Fruit fly (Drosophila melanogaster) whole organism, embryonic: Measurements from ENCODE around the gene PhKgamma.

ENCODE experiments used
- Atf3 ChIP-seq: fragments of 200-800 bp; sonication (Bioruptor generic); optimal IDR thresholded peaks from 3 replicates; lab custom pipeline; 2016; ENCODE audit warnings: missing biosample characterization, missing genetic modification characterization
- BEAF-32 ChIP-seq: fragments of 200-800 bp; sonication (Bioruptor generic); optimal IDR thresholded peaks from 3 replicates; lab custom pipeline; 2017; ENCODE audit warnings: missing biosample characterization, missing genetic modification characterization, mild to moderate bottlenecking, moderate library complexity, missing genetic modification reagents
- CG10543 ChIP-seq: fragments of 200-800 bp; sonication (Bioruptor generic); optimal IDR thresholded peaks from 3 replicates; lab custom pipeline; 2017; ENCODE audit warnings: missing biosample characterization, mild to moderate bottlenecking, missing genetic modification characterization, moderate library complexity
- CG11560 ChIP-seq: fragments of 200-800 bp; sonication (Bioruptor generic); IDR thresholded peaks from 3 replicates; pipeline ENCODE4 v1.3.6; 2022; ENCODE audit warnings: missing biosample characterization, missing genetic modification characterization
- CG12299 ChIP-seq: fragments of 200-800 bp; sonication (Bioruptor generic); optimal IDR thresholded peaks from 2 replicates; lab custom pipeline; 2018; ENCODE audit warnings: missing biosample characterization, mild to moderate bottlenecking, missing genetic modification characterization
- CG12942 ChIP-seq: fragments of 200-800 bp; sonication (Bioruptor generic); optimal IDR thresholded peaks from 3 replicates; lab custom pipeline; 2016; ENCODE audit warnings: missing biosample characterization, missing genetic modification characterization
- CG13287 ChIP-seq: fragments of 200-800 bp; sonication (Bioruptor generic); IDR thresholded peaks from 2 replicates; pipeline ENCODE4 v1.3.6; 2022; ENCODE audit warnings: missing biosample characterization, missing genetic modification characterization; ENCODE audit not compliant: partially characterized antibody
- CG2120 ChIP-seq: fragments of 200-800 bp; sonication (Bioruptor generic); optimal IDR thresholded peaks from 3 replicates; lab custom pipeline; 2016; ENCODE audit warnings: missing biosample characterization, missing genetic modification characterization
- CG3726 ChIP-seq: fragments of 200-800 bp; sonication (Bioruptor generic); IDR thresholded peaks from 3 replicates; pipeline ENCODE4, ENCODE4 v1.3.6; 2022; ENCODE audit warnings: missing biosample characterization, missing genetic modification characterization
- CG42726 ChIP-seq: fragments of 200-800 bp; sonication (Bioruptor generic); IDR thresholded peaks from 2 replicates; pipeline ENCODE4 v1.3.6; 2022; ENCODE audit warnings: missing biosample characterization, missing genetic modification characterization; ENCODE audit not compliant: partially characterized antibody
- CG4328 ChIP-seq: fragments of 200-800 bp; sonication (Bioruptor generic); optimal IDR thresholded peaks from 3 replicates; lab custom pipeline; 2017; ENCODE audit warnings: missing biosample characterization, missing genetic modification reagents, missing genetic modification characterization
- CG43689 ChIP-seq: fragments of 200-800 bp; sonication (Bioruptor generic); IDR thresholded peaks from 2 replicates; pipeline ENCODE4 v1.3.6; 2022; ENCODE audit warnings: missing biosample characterization, missing genetic modification characterization
- CG4707 ChIP-seq: fragments of 200-800 bp; sonication (Bioruptor generic); optimal IDR thresholded peaks from 2 replicates; lab custom pipeline; 2018; ENCODE audit warnings: missing biosample characterization, mild to moderate bottlenecking, missing genetic modification characterization, moderate library complexity
- CG6854 ChIP-seq: fragments of 200-800 bp; sonication (Bioruptor generic); optimal IDR thresholded peaks from 3 replicates; lab custom pipeline; 2017; ENCODE audit warnings: missing biosample characterization, mild to moderate bottlenecking, missing genetic modification characterization
- CG7786 ChIP-seq: fragments of 200-800 bp; sonication (Bioruptor generic); optimal IDR thresholded peaks from 2 replicates; lab custom pipeline; 2016; ENCODE audit warnings: missing biosample characterization, missing genetic modification characterization
- CG7839 ChIP-seq: fragments of 200-800 bp; sonication (Bioruptor generic); optimal IDR thresholded peaks from 3 replicates; lab custom pipeline; 2018; ENCODE audit warnings: missing biosample characterization, mild to moderate bottlenecking, missing genetic modification characterization, moderate library complexity
- CG9609 ChIP-seq: fragments of 200-800 bp; sonication (Bioruptor generic); optimal IDR thresholded peaks from 3 replicates; lab custom pipeline; 2016; ENCODE audit warnings: missing biosample characterization, missing genetic modification characterization
- Camta ChIP-seq: fragments of 200-800 bp; sonication (Bioruptor generic); optimal IDR thresholded peaks from 2 replicates; lab custom pipeline; 2016; ENCODE audit warnings: missing biosample characterization, missing genetic modification characterization
- Fer3 ChIP-seq: fragments of 200-800 bp; sonication (Bioruptor generic); optimal IDR thresholded peaks from 2 replicates; lab custom pipeline; 2018; ENCODE audit warnings: missing biosample characterization, mild to moderate bottlenecking, missing genetic modification characterization, moderate library complexity
- GATAe ChIP-seq: fragments of 200-800 bp; sonication (Bioruptor generic); conservative IDR thresholded peaks from 2 replicates; pipeline ENCODE4 v1.3.6; 2022; ENCODE audit warnings: missing biosample characterization, missing genetic modification characterization
- Hmx ChIP-seq: fragments of 200-800 bp; sonication (Bioruptor generic); optimal IDR thresholded peaks from 2 replicates; lab custom pipeline; 2016; ENCODE audit warnings: missing biosample characterization, missing genetic modification characterization
- Lhr ChIP-seq: fragments of 200-800 bp; sonication (Bioruptor generic); optimal IDR thresholded peaks from 3 replicates; lab custom pipeline; 2017; ENCODE audit warnings: mild to moderate bottlenecking, missing biosample characterization, missing genetic modification reagents, missing genetic modification characterization
- Optix ChIP-seq: fragments of 200-800 bp; sonication (Bioruptor generic); IDR thresholded peaks from 3 replicates; pipeline ENCODE4 v1.3.6; 2022; ENCODE audit warnings: missing biosample characterization, missing genetic modification characterization
- Ptx1 ChIP-seq: fragments of 200-800 bp; sonication (Bioruptor generic); IDR thresholded peaks from 2 replicates; pipeline ENCODE4 v1.3.6; 2022; ENCODE audit warnings: missing biosample characterization, missing genetic modification characterization
- Rx ChIP-seq: fragments of 200-800 bp; sonication (Bioruptor generic); IDR thresholded peaks from 2 replicates; pipeline ENCODE4 v1.3.6; 2022; ENCODE audit warnings: missing biosample characterization, missing genetic modification characterization
- Sox100B ChIP-seq: fragments of 200-800 bp; sonication (Bioruptor generic); optimal IDR thresholded peaks from 3 replicates; lab custom pipeline; 2018; ENCODE audit warnings: missing biosample characterization, mild to moderate bottlenecking, missing genetic modification characterization
- Stat92E ChIP-seq, 3 experiments: fragments of >200 bp in 2 of 3; fragments of 200-800 bp in 1 of 3; sonication (Bioruptor generic) in 1 of 3; optimal IDR thresholded peaks; 2 replicates each; lab custom pipeline; 2017 to 2019; ENCODE audit warnings: missing biosample characterization in 3 of 3, missing genetic modification characterization in 3 of 3, mild to moderate bottlenecking in 1 of 3, moderate library complexity in 1 of 3
- TFAM ChIP-seq: fragments of 200-800 bp; sonication (Bioruptor generic); optimal IDR thresholded peaks from 2 replicates; lab custom pipeline; 2017; ENCODE audit warnings: missing biosample characterization, missing genetic modification characterization, inconsistent platforms
- chinmo ChIP-seq: fragments of 200-800 bp; sonication (Bioruptor generic); IDR thresholded peaks from 4 replicates; pipeline ENCODE4 v1.3.6; 2022; ENCODE audit warnings: missing biosample characterization, missing genetic modification characterization; ENCODE audit not compliant: partially characterized antibody
- danr ChIP-seq: fragments of 200-800 bp; sonication (Bioruptor generic); IDR thresholded peaks from 2 replicates; pipeline ENCODE4 v1.3.6; 2022; ENCODE audit warnings: missing biosample characterization, missing genetic modification characterization
- gce ChIP-seq: fragments of 200-800 bp; sonication (Bioruptor generic); IDR thresholded peaks from 3 replicates; pipeline ENCODE4 v1.3.6; 2022; ENCODE audit warnings: missing biosample characterization, missing genetic modification characterization
- gfzf ChIP-seq: fragments of 200-800 bp; sonication (Bioruptor generic); optimal IDR thresholded peaks from 2 replicates; lab custom pipeline; 2016; ENCODE audit warnings: missing biosample characterization, mild to moderate bottlenecking, missing genetic modification characterization, moderate library complexity
- her ChIP-seq: fragments of 200-800 bp; sonication (Bioruptor generic); optimal IDR thresholded peaks from 2 replicates; lab custom pipeline; 2016; ENCODE audit warnings: missing biosample characterization, missing genetic modification characterization
- insv ChIP-seq, 2 experiments: fragments of 200-800 bp; sonication (Bioruptor generic); optimal IDR thresholded peaks; 3 replicates each; lab custom pipeline; 2016 to 2018; ENCODE audit warnings: missing biosample characterization in 2 of 2, missing genetic modification characterization in 2 of 2
- jigr1 ChIP-seq: fragments of 200-800 bp; sonication (Bioruptor generic); IDR thresholded peaks from 3 replicates; pipeline ENCODE4 v1.3.6; 2022; ENCODE audit warnings: missing biosample characterization, missing genetic modification characterization
- klu ChIP-seq: fragments of 200-800 bp; sonication (Bioruptor generic); IDR thresholded peaks from 2 replicates; pipeline ENCODE4 v1.3.6; 2022; ENCODE audit warnings: missing biosample characterization, missing genetic modification characterization
- lov ChIP-seq, 2 experiments: fragments of 200-800 bp in 1 of 2; fragments of >200 bp in 1 of 2; sonication (Bioruptor generic) in 1 of 2; IDR thresholded peaks in 1 of 2; optimal IDR thresholded peaks in 1 of 2; 2 replicates in 1 of 2; 3 replicates in 1 of 2; pipeline versions ENCODE4 v1.3.6 to Lab custom; 2017 to 2022; ENCODE audit warnings: missing biosample characterization in 1 of 2, missing genetic modification characterization in 1 of 2
- nerfin-1 ChIP-seq: fragments of 200-800 bp; sonication (Bioruptor generic); optimal IDR thresholded peaks from 3 replicates; lab custom pipeline; 2019; ENCODE audit warnings: missing biosample characterization, mild to moderate bottlenecking, missing genetic modification characterization, moderate library complexity
- pan ChIP-seq, 4 experiments: fragments of >200 bp in 3 of 4; fragments of 200-800 bp in 1 of 4; sonication (Bioruptor generic) in 1 of 4; optimal IDR thresholded peaks in 3 of 4; IDR thresholded peaks in 1 of 4; 2 replicates each; pipeline versions ENCODE4 v1.3.6 to Lab custom; 2017 to 2022; ENCODE audit warnings: missing biosample characterization in 2 of 4, missing genetic modification characterization in 2 of 4, mixed read lengths in 1 of 4
- pzg ChIP-seq: fragments of 200-800 bp; sonication (Bioruptor generic); optimal IDR thresholded peaks from 3 replicates; lab custom pipeline; 2018; ENCODE audit warnings: missing biosample characterization, mild to moderate bottlenecking, missing genetic modification characterization, moderate library complexity
- sima ChIP-seq: fragments of 200-800 bp; sonication (Bioruptor generic); optimal IDR thresholded peaks from 2 replicates; lab custom pipeline; 2016; ENCODE audit warnings: missing biosample characterization, missing genetic modification characterization
- sisA ChIP-seq: fragments of 200-800 bp; sonication (Bioruptor generic); IDR thresholded peaks from 2 replicates; pipeline ENCODE4 v1.3.6; 2022; ENCODE audit warnings: missing biosample characterization, missing genetic modification characterization
- sqz ChIP-seq: fragments of 200-800 bp; sonication (Bioruptor generic); optimal IDR thresholded peaks from 3 replicates; lab custom pipeline; 2018; ENCODE audit warnings: missing biosample characterization, mild to moderate bottlenecking, missing genetic modification characterization
- stc ChIP-seq: fragments of 200-800 bp; sonication (Bioruptor generic); IDR thresholded peaks from 2 replicates; pipeline ENCODE4 v1.3.6; 2022; ENCODE audit warnings: missing biosample characterization, missing genetic modification characterization
- tio ChIP-seq: fragments of 200-800 bp; sonication (Bioruptor generic); optimal IDR thresholded peaks from 2 replicates; lab custom pipeline; 2017; ENCODE audit warnings: missing biosample characterization, missing genetic modification characterization, inconsistent platforms
- wor ChIP-seq: fragments of 200-800 bp; sonication (Bioruptor generic); IDR thresholded peaks from 2 replicates; pipeline ENCODE4 v1.3.6; 2022; ENCODE audit warnings: missing biosample characterization, missing genetic modification characterization
- zfh2 ChIP-seq: fragments of 200-800 bp; sonication (Bioruptor generic); optimal IDR thresholded peaks from 2 replicates; lab custom pipeline; 2016; ENCODE audit warnings: missing biosample characterization, missing genetic modification characterization

Gene PhKgamma

DNA sequence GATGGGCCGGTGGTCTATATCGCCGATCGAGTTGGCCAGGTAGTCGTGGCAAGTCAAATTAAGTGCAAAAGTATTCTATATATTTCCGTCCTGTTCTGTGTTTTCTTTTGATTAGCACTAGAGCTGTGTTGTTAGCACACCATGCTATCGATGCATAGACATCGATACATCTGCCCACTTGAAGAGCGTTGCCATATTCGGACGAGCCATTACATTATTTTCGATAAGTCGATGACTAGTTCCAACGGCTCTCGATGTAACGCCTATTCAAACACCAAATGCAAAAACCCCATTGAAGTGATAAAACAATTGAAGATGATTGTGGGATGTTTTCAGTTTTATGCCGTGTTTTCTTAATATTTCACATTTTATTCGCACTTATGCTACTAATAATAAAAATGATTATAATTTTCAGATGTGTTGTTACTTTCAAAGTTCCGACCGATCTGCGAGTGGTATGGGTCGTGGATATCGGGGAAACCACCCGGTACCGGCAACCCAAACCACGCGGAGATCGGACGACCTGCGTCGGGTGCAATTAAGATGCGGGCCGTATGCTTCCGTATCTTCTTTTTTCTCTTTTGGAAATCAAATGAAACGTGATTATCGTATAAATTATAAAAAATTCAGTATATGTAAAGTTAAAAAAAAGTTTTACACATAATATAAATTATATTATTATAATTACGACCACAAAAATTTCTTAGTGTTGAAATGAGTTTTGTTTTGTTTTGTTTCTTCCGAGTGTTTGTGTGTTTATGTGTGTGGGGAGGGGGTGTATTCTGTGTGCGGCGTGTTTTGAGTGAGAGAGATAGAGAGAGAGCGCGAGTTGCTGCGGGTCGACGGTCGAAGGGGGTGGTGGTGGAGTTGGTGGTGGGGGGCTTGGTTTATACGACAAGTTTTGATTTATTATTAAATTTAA is 15.1 kb downstream of the PhKgamma start, which contains the start of gene FucT6 (continued):
- 0 out of 2 replicates have a peak, but pooled peaks have one; percentile 14 for TF ChIP-seq Ptx1 (GFP tag; lab: Robert Waterston, UW)
- no peak for TF ChIP-seq stc (GFP tag; lab: Robert Waterston, UW)
- TF ChIP-seq danr (GFP tag; lab: Robert Waterston, UW), result no peak
- no peak for TF ChIP-seq lov (optimal IDR thresholded peaks at IDR 0.05; lab: Kevin White, UChicago)
- TF ChIP-seq lov (GFP tag; IDR thresholded peaks at IDR 0.05; lab: Robert Waterston, UW), result no peak
- TF ChIP-seq CG6854 (GFP tag; lab: Kevin White, UChicago), result peak; percentile 5
- no peak for TF ChIP-seq sqz
- TF ChIP-seq CG12299 (tag; lab: Kevin White, UChicago), result no peak
- TF ChIP-seq klu (GFP tag; lab: Robert Waterston, UW), result no peak
- TF ChIP-seq CG42726 (GFP tag; lab: Robert Waterston, UW), result peak; percentile 81
- peak; percentile 89; the same call in 2 of the 4 replicates for TF ChIP-seq chinmo (GFP tag; lab: Robert Waterston, UW)
- TF ChIP-seq Lhr (GFP tag; lab: Kevin White, UChicago), result peak; percentile 39
- no peak for TF ChIP-seq CG2120 (GFP tag; lab: Kevin White, UChicago)
- TF ChIP-seq CG3726, result no peak
- TF ChIP-seq wor, result no peak
- TF ChIP-seq insv (GFP tag; optimal IDR thresholded peaks at IDR 0.05; lab: Kevin White, UChicago), result no peak
- peak; percentile 94 for TF ChIP-seq pzg
- no peak for TF ChIP-seq TFAM (GFP tag; lab: Kevin White, UChicago)
- no peak for TF ChIP-seq Stat92E (GFP tag; optimal IDR thresholded peaks at IDR 0.05; lab: Kevin White, UChicago)
- TF ChIP-seq CG7786 (GFP tag; lab: Kevin White, UChicago), result no peak
- TF ChIP-seq CG10543 (GFP tag; lab: Kevin White, UChicago), result no peak
- TF ChIP-seq zfh2, result peak; percentile 8
- TF ChIP-seq gce (GFP tag; lab: Robert Waterston, UW), result no peak
- TF ChIP-seq BEAF-32, result peak; percentile 89
- TF ChIP-seq CG43689 (GFP tag; lab: Robert Waterston, UW), result no peak
- TF ChIP-seq CG4328 (GFP tag; lab: Kevin White, UChicago), result no peak
- TF ChIP-seq nerfin-1, result no peak
- no peak for TF ChIP-seq CG7839 (tag; lab: Kevin White, UChicago)
- TF ChIP-seq CG11560 (tag; lab: Robert Waterston, UW), result peak; percentile 63; the same call in 2 of the 3 replicates
- TF ChIP-seq Rx (GFP tag; lab: Robert Waterston, UW), result no peak
- no peak for TF ChIP-seq tio
- no peak for TF ChIP-seq jigr1 (GFP tag; lab: Robert Waterston, UW)
- TF ChIP-seq GATAe (GFP tag; lab: Robert Waterston, UW), result no peak
- no peak for TF ChIP-seq CG4707 (GFP tag; lab: Kevin White, UChicago)
- no peak for TF ChIP-seq CG9609 (GFP tag; lab: Kevin White, UChicago)
- no peak for TF ChIP-seq sisA (GFP tag; lab: Robert Waterston, UW)
- TF ChIP-seq Fer3 (tag; lab: Kevin White, UChicago), result no peak
- no peak for TF ChIP-seq Hmx (GFP tag; lab: Kevin White, UChicago)
- TF ChIP-seq Camta (GFP tag; lab: Kevin White, UChicago), result no peak
- no peak for TF ChIP-seq pan (optimal IDR thresholded peaks at IDR 0.05; lab: Kevin White, UChicago)
- peak in 1 of 2 experiments; percentile 36 for TF ChIP-seq pan (GFP tag; optimal IDR thresholded peaks at IDR 0.05 in 1 of 2, IDR thresholded peaks at IDR 0.05 in 1 of 2)
- peak; percentile 23 for TF ChIP-seq gfzf (GFP tag; lab: Kevin White, UChicago)
- TF ChIP-seq Atf3 (GFP tag; lab: Kevin White, UChicago), result no peak
- TF ChIP-seq CG12942 (GFP tag; lab: Kevin White, UChicago), result no peak
- TF ChIP-seq Optix, result no peak
- no peak for TF ChIP-seq sima (GFP tag; lab: Kevin White, UChicago)
- no peak for TF ChIP-seq Sox100B
- TF ChIP-seq her (GFP tag; lab: Kevin White, UChicago), result peak; percentile 9
- peak; percentile 91 for TF ChIP-seq CG13287 (GFP tag; lab: Robert Waterston, UW)
